Worm (Caenorhabditis elegans): Measurements from ENCODE around the gene folt-1.
A peak's percentile ranks its signal among the peaks of the same experiment; 100 is the strongest.

Gene folt-1

DNA sequence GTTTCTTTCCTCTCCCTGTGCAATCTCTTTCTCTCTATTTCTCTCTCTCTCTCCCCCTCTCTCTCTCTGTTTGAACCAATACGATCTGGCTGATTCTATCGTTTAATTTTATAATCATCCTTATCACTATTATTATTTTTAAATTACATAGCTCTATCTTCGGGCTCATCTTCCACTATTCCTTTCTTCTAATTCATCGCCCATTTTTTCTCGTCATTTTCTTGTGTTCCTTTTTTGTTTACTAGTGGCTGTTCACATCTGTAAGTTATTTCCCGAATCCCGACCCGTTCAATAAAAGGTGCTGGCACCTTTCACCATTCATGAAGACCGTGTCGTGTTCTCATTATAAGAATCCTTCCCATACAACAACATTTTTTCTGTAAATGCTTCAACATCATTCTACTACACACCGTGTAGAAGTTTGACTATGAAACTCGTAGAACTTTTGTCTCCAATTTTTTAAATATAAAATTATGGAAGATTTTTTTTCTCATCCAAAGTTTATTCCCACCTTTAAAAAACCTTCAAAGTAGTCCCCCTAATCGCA, 23.0 kb upstream of the folt-1 start (continued):
- no peak for TF ChIP-seq hlh-26 (GFP tag; conservative IDR thresholded peaks at IDR 0.05)
- TF ChIP-seq dpl-1 (GFP tag; optimal IDR thresholded peaks at IDR 0.05) = no peak
- TF ChIP-seq Y53G8AR.9 (GFP tag; conservative IDR thresholded peaks at IDR 0.05) = peak; percentile 38; the same call in 1 of the 2 replicates
- TF ChIP-seq lin-26 (GFP tag; IDR thresholded peaks at IDR 0.05) = no peak
- no peak for TF ChIP-seq tbp1 (GFP tag; optimal IDR thresholded peaks at IDR 0.05)
- no peak for TF ChIP-seq B0261.1 (tag; optimal IDR thresholded peaks at IDR 0.05)
- TF ChIP-seq unc-130 (GFP tag; optimal IDR thresholded peaks at IDR 0.05) = no peak
- no peak for TF ChIP-seq K11D2.4 (GFP tag; IDR thresholded peaks at IDR 0.05)
- no peak for TF ChIP-seq pha-4 (tag; optimal IDR thresholded peaks at IDR 0.05)
- TF ChIP-seq somi-1 (GFP tag; optimal IDR thresholded peaks at IDR 0.05) = peak; percentile 53
- no peak for TF ChIP-seq ceh-91 (GFP tag; IDR thresholded peaks at IDR 0.05)
- no peak for TF ChIP-seq rec-8 (tag; optimal IDR thresholded peaks at IDR 0.05)
- no peak for TF ChIP-seq ama-1 (optimal IDR thresholded peaks at IDR 0.05)
- TF ChIP-seq ama-1 (GFP tag; optimal IDR thresholded peaks at IDR 0.05) = no peak
- no peak for TF ChIP-seq zim-3 (tag; optimal IDR thresholded peaks at IDR 0.05)
- no peak for TF ChIP-seq ceh-100 (GFP tag; IDR thresholded peaks at IDR 0.05)
- TF ChIP-seq snpc-1.1 (tag; optimal IDR thresholded peaks at IDR 0.05; ENCODE audit: insufficient read depth) = no peak
- TF ChIP-seq ZK185.1 (tag; optimal IDR thresholded peaks at IDR 0.05; ENCODE audit: poor library complexity, severe bottlenecking) = no peak
- TF ChIP-seq snpc-4 (GFP tag; optimal IDR thresholded peaks at IDR 0.05) = no peak
- no peak for TF ChIP-seq snpc-4 (tag; optimal IDR thresholded peaks at IDR 0.05)
- no peak for TF ChIP-seq F57C9.4 (tag; optimal IDR thresholded peaks at IDR 0.05)
- TF ChIP-seq sea-2 (GFP tag; IDR thresholded peaks at IDR 0.05) = no peak
- no peak for TF ChIP-seq F52B5.7 (tag; optimal IDR thresholded peaks at IDR 0.05)
- TF ChIP-seq attf-3 (GFP tag; conservative IDR thresholded peaks at IDR 0.05) = no peak
- TF ChIP-seq F22D6.2 (tag; optimal IDR thresholded peaks at IDR 0.05) = no peak
- no peak; the same call in 1 of the 2 replicates for TF ChIP-seq Y79H2A.3 (GFP tag; conservative IDR thresholded peaks at IDR 0.05)
- TF ChIP-seq nhr-90 (tag; optimal IDR thresholded peaks at IDR 0.05) = no peak
- TF ChIP-seq mcd-1 (GFP tag; IDR thresholded peaks at IDR 0.05) = no peak
- no peak for TF ChIP-seq F10E7.11 (tag; optimal IDR thresholded peaks at IDR 0.05)
- no peak for TF ChIP-seq C17E4.6 (GFP tag; IDR thresholded peaks at IDR 0.05)
- TF ChIP-seq ceh-27 (GFP tag; optimal IDR thresholded peaks at IDR 0.05) = no peak
- no peak for TF ChIP-seq nfya-2 (GFP tag; IDR thresholded peaks at IDR 0.05)
- TF ChIP-seq sptf-2 (GFP tag; optimal IDR thresholded peaks at IDR 0.05) = no peak

DNA sequence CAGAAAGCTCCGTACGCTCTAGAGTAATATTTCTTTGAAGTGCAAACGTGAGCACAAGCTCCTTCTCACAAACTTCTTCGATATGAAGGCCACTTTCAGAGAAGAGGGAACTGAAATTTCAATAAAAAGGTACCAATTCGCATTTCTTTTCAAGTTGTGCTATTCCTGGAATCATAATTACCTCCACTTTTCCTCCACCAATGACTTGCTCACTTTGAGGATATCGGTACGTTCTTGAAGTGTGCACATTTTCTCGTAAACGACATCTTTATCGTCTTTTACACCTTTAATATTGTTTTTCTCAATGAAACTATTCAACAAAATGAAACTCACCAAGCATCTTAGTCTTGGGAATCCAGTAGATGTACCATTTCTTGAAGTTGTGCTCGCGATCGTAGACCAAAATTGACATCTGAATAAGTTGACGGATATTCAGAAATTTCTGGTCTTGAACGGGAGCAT, 22.0 kb upstream of the folt-1 start, which contains the start of gene scb-1:
Gene scb-1 (minus strand): TSS at position 412 of the 462 bp plus-strand sequence.
- peak in 1 of 2 experiments; percentile 25 for TF ChIP-seq let-607 (tag; optimal IDR thresholded peaks at IDR 0.05)
- TF ChIP-seq Y53G8AR.9 (GFP tag; conservative IDR thresholded peaks at IDR 0.05) = peak; percentile 12
- peak; percentile 22; the same call in 1 of the 2 replicates for TF ChIP-seq B0336.3 (GFP tag; IDR thresholded peaks at IDR 0.05)
- 0 out of 2 replicates have a peak, but pooled peaks have one; percentile 48 for TF ChIP-seq madf-3 (GFP tag; IDR thresholded peaks at IDR 0.05)
- peak; percentile 72 for TF ChIP-seq dpff-1 (tag; optimal IDR thresholded peaks at IDR 0.05)
- TF ChIP-seq rpc-1 (optimal IDR thresholded peaks at IDR 0.05) = no peak
- TF ChIP-seq rpc-1 (tag; optimal IDR thresholded peaks at IDR 0.05) = no peak
- TF ChIP-seq ztf-25 (GFP tag; IDR thresholded peaks at IDR 0.05) = 0 out of 2 replicates have a peak, but pooled peaks have one; percentile 27
- no peak for TF ChIP-seq lag-1 (GFP tag; IDR thresholded peaks at IDR 0.05)
- TF ChIP-seq pbrm-1 (GFP tag; IDR thresholded peaks at IDR 0.05) = peak; percentile 8; the same call in 1 of the 2 replicates
- TF ChIP-seq hmg-20 (GFP tag; IDR thresholded peaks at IDR 0.05) = no peak
- peak; percentile 71 for TF ChIP-seq ama-1 (optimal IDR thresholded peaks at IDR 0.05)
- TF ChIP-seq ama-1 (GFP tag; optimal IDR thresholded peaks at IDR 0.05) = no peak
- no peak for TF ChIP-seq F57C9.4 (tag; optimal IDR thresholded peaks at IDR 0.05)
- TF ChIP-seq snpc-3.4 (tag; optimal IDR thresholded peaks at IDR 0.05) = peak; percentile 16
- 0 out of 2 replicates have a peak, but pooled peaks have one; percentile 18 for TF ChIP-seq nfyb-1 (GFP tag; IDR thresholded peaks at IDR 0.05)
- peak; percentile 42 for TF ChIP-seq ztf-26 (tag; optimal IDR thresholded peaks at IDR 0.05)
- no peak for TF ChIP-seq ZK185.1 (tag; optimal IDR thresholded peaks at IDR 0.05; ENCODE audit: poor library complexity, severe bottlenecking)
